Fruit fly (Drosophila melanogaster): Measurements from ENCODE around the gene dsh.
A peak's percentile ranks its signal among the peaks of the same experiment; 100 is the strongest.

The dsh gene

DNA sequence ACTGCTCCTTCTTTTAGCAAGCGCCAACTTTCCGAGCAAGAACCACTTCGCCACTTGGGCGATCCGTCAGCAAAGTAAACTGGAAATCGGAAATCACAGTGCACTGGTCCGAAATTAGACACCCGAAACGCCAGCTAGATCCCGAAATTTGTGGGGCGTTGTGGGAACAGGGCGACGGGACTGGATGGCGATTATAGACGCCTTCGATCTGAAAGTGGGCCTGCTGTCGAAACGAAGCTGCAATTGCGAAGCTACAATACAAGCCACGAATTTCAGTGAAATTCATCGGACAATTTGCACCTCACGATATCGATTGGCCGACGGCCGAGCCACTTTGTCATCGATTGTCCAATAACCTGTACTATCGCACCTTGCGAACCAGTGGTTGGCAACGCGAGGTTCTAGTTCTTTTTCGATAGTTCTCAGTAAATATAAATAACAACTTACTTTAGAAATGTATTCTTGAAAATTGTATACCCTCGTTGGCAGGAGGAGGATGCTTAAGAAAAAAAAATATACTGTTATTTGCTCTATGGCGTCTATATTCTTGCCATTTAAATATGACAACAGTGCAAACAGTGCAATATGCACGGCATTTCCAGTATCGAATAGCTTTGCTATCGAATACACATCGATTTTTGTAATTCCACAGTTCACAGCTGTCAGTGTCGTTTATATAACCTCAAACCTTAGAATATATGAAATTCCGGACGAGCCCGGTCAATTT is 12.3 kb downstream of the dsh start, which contains the start of the genes hop and Tim8 (continued):
- no peak for TF ChIP-seq tgo (GFP tag; IDR thresholded peaks at IDR 0.05)
- no peak for TF ChIP-seq CG15601 (tag; optimal IDR thresholded peaks at IDR 0.05)
- no peak for TF ChIP-seq CG11085 (GFP tag; IDR thresholded peaks at IDR 0.05)
- no peak for TF ChIP-seq Lhr (GFP tag; optimal IDR thresholded peaks at IDR 0.05)
- no peak for TF ChIP-seq CG7372 (GFP tag; IDR thresholded peaks at IDR 0.05)
- TF ChIP-seq row (GFP tag; IDR thresholded peaks at IDR 0.05), result peak; percentile 53
- no peak for TF ChIP-seq CG10959 (GFP tag; IDR thresholded peaks at IDR 0.05)
- no peak for TF ChIP-seq fd96Cb (tag; optimal IDR thresholded peaks at IDR 0.05)
- no peak for TF ChIP-seq vfl (GFP tag; optimal IDR thresholded peaks at IDR 0.05)
- TF ChIP-seq unc-4 (GFP tag; IDR thresholded peaks at IDR 0.05; ENCODE audit: partially characterized antibody), result peak; percentile 85
- TF ChIP-seq CG13287 (GFP tag; IDR thresholded peaks at IDR 0.05; ENCODE audit: partially characterized antibody), result peak; percentile 86
- peak; percentile 73 for TF ChIP-seq hbn (GFP tag; IDR thresholded peaks at IDR 0.05; ENCODE audit: partially characterized antibody)
- no peak for TF ChIP-seq ttk (GFP tag; IDR thresholded peaks at IDR 0.05)
- TF ChIP-seq CG8478 (optimal IDR thresholded peaks at IDR 0.05), result no peak
- TF ChIP-seq Nf-YC (tag; optimal IDR thresholded peaks at IDR 0.05), result peak; percentile 45
- TF ChIP-seq HLH54F (GFP tag; optimal IDR thresholded peaks at IDR 0.05), result no peak
- TF ChIP-seq grn (GFP tag; optimal IDR thresholded peaks at IDR 0.05), result no peak
- TF ChIP-seq hkb (optimal IDR thresholded peaks at IDR 0.05), result no peak
- no peak for TF ChIP-seq hkb (GFP tag; IDR thresholded peaks at IDR 0.05)
- TF ChIP-seq Sry-β (GFP tag; optimal IDR thresholded peaks at IDR 0.05), result no peak
- TF ChIP-seq Taf1 (GFP tag; IDR thresholded peaks at IDR 0.05), result no peak
- no peak for TF ChIP-seq cas (GFP tag; IDR thresholded peaks at IDR 0.05)
- no peak for TF ChIP-seq B-H1 (GFP tag; IDR thresholded peaks at IDR 0.05)
- no peak for TF ChIP-seq bsh (GFP tag; optimal IDR thresholded peaks at IDR 0.05)
- no peak for TF ChIP-seq her (GFP tag; optimal IDR thresholded peaks at IDR 0.05)
- no peak for TF ChIP-seq CG10209 (GFP tag; optimal IDR thresholded peaks at IDR 0.05)
- TF ChIP-seq CG16815 (GFP tag; optimal IDR thresholded peaks at IDR 0.05), result no peak
- no peak for TF ChIP-seq tin (GFP tag; optimal IDR thresholded peaks at IDR 0.05)
- peak; percentile 94 for TF ChIP-seq Dref (GFP tag; IDR thresholded peaks at IDR 0.05)
- no peak for TF ChIP-seq gcm (GFP tag; optimal IDR thresholded peaks at IDR 0.05)
- TF ChIP-seq pzg (GFP tag; optimal IDR thresholded peaks at IDR 0.05), result peak; percentile 75
- TF ChIP-seq Dbx (GFP tag; IDR thresholded peaks at IDR 0.05), result no peak
- TF ChIP-seq CG14860 (GFP tag; IDR thresholded peaks at IDR 0.05; ENCODE audit: partially characterized antibody), result peak; percentile 92
- TF ChIP-seq ash1 (GFP tag; optimal IDR thresholded peaks at IDR 0.05), result no peak
- TF ChIP-seq E2f2 (GFP tag; IDR thresholded peaks at IDR 0.05), result peak; percentile 52
- TF ChIP-seq da (GFP tag; optimal IDR thresholded peaks at IDR 0.05), result no peak
- no peak for TF ChIP-seq hth (optimal IDR thresholded peaks at IDR 0.05)
- TF ChIP-seq CG33557 (GFP tag; optimal IDR thresholded peaks at IDR 0.05), result no peak
- TF ChIP-seq usp (GFP tag; optimal IDR thresholded peaks at IDR 0.05), result no peak
- TF ChIP-seq stwl (tag; optimal IDR thresholded peaks at IDR 0.05), result peak; percentile 51
- no peak for TF ChIP-seq Xrp1 (GFP tag; IDR thresholded peaks at IDR 0.05)
- TF ChIP-seq CG12071 (GFP tag; optimal IDR thresholded peaks at IDR 0.05), result no peak
- TF ChIP-seq kay (GFP tag; optimal IDR thresholded peaks at IDR 0.05), result no peak
- peak; percentile 52 for TF ChIP-seq Ets97D (GFP tag; optimal IDR thresholded peaks at IDR 0.05)
- TF ChIP-seq Ets65A (GFP tag), result peak; percentile 59
- TF ChIP-seq CG13894 (tag; optimal IDR thresholded peaks at IDR 0.05), result no peak
- TF ChIP-seq CG1603 (tag; optimal IDR thresholded peaks at IDR 0.05), result no peak
- no peak for TF ChIP-seq CG3065 (GFP tag; optimal IDR thresholded peaks at IDR 0.05)
- no peak for TF ChIP-seq aop (GFP tag; IDR thresholded peaks at IDR 0.05)
- TF ChIP-seq Nf-YA (GFP tag; IDR thresholded peaks at IDR 0.05), result no peak
- no peak for TF ChIP-seq pum (GFP tag; optimal IDR thresholded peaks at IDR 0.05)
- no peak for TF ChIP-seq Kr (GFP tag; optimal IDR thresholded peaks at IDR 0.05)

Data from whole organism, embryonic.